Fruit fly (Drosophila melanogaster) whole organism, wandering third instar larva: ENCODE measurements around the gene ranshi.

Source experiments
- HLH106 ChIP-seq: fragments of 200-800 bp; optimal IDR thresholded peaks from 3 replicates; lab custom pipeline; 2019; ENCODE audit warnings: missing biosample characterization, mild to moderate bottlenecking, missing genetic modification characterization, moderate library complexity
- psq ChIP-seq: fragments of 200-800 bp; sonication (Bioruptor generic); optimal IDR thresholded peaks from 3 replicates; lab custom pipeline; 2017; ENCODE audit warnings: missing biosample characterization, mild to moderate bottlenecking, missing genetic modification characterization, moderate library complexity

- TF ChIP-seq HLH106 (tag; lab: Kevin White, UChicago) (no peak), psq (no peak)
These were observed 28.8 kb downstream of the ranshi start for dm6 chr3R:8700660-8701059.
